Worm (Caenorhabditis elegans) whole organism, L4 larva: ENCODE data around the gene trpp-4.

Source experiments
- R02D3.7 ChIP-seq: fragments of 150-350 bp; sonication (generic microtip); optimal IDR thresholded peaks from 3 replicates; lab custom pipeline; 2014; ENCODE audit warnings: missing biosample characterization, missing genetic modification characterization
- T20F7.1 ChIP-seq: fragments of 200-800 bp; sonication (Bioruptor generic); optimal IDR thresholded peaks from 2 replicates; lab custom pipeline; 2018; ENCODE audit warnings: mild to moderate bottlenecking, missing genetic modification characterization, missing compliant biosample characterization
- ama-1 ChIP-seq: fragments of 150-350 bp; optimal IDR thresholded peaks from 2 replicates; lab custom pipeline; 2014; ENCODE audit warnings: inconsistent platforms, mixed read lengths
- dpl-1 ChIP-seq: fragments of 150-350 bp; optimal IDR thresholded peaks from 2 replicates; lab custom pipeline; 2014; ENCODE audit warnings: missing biosample characterization, missing genetic modification reagents, missing genetic modification characterization
- lsy-2 ChIP-seq, 2 experiments: fragments of 150-350 bp in 1 of 2; sonication (generic microtip) in 1 of 2; optimal IDR thresholded peaks; 2 replicates each; lab custom pipeline; 2014 to 2017; ENCODE audit warnings: missing biosample characterization in 2 of 2, missing genetic modification characterization in 2 of 2
- mdl-1 ChIP-seq, 2 experiments: fragments of 150-350 bp in 1 of 2; sonication (generic microtip) in 1 of 2; optimal IDR thresholded peaks; 2 replicates each; lab custom pipeline; 2014 to 2017; ENCODE audit warnings: missing biosample characterization in 2 of 2, missing genetic modification characterization in 2 of 2
- nhr-25 ChIP-seq: sonication (generic microtip); optimal IDR thresholded peaks from 2 replicates; lab custom pipeline; 2017; ENCODE audit warnings: missing genetic modification characterization, mild to moderate bottlenecking, missing compliant biosample characterization, antibody characterized with exemption, moderate library complexity, borderline replicate concordance; ENCODE audit not compliant: insufficient read depth
- pha-4 ChIP-seq, 2 experiments: fragments of 150-350 bp in 1 of 2; fragments of 200-800 bp in 1 of 2; sonication (Bioruptor generic) in 1 of 2; IDR thresholded peaks in 1 of 2; optimal IDR thresholded peaks in 1 of 2; 2 replicates each; pipeline versions ENCODE4 v1.3.6 to Lab custom; 2014 to 2022; ENCODE audit warnings: missing genetic modification characterization in 2 of 2, missing genetic modification reagents in 2 of 2, missing biosample characterization in 1 of 2, missing compliant biosample characterization in 1 of 2
- skn-1 ChIP-seq: fragments of 150-350 bp; optimal IDR thresholded peaks from 2 replicates; lab custom pipeline; 2014; ENCODE audit warnings: missing biosample characterization, missing genetic modification characterization
- tra-1 ChIP-seq: fragments of 200-800 bp; sonication (Bioruptor generic); IDR thresholded peaks from 2 replicates; pipeline ENCODE4 v1.3.6; 2022; ENCODE audit warnings: missing genetic modification reagents, missing genetic modification characterization, missing compliant biosample characterization
- unc-39 ChIP-seq: sonication (generic microtip); optimal IDR thresholded peaks from 2 replicates; lab custom pipeline; 2017; ENCODE audit warnings: missing biosample characterization, missing genetic modification characterization
- zag-1 ChIP-seq: fragments of 150-350 bp; optimal IDR thresholded peaks from 2 replicates; lab custom pipeline; 2014; ENCODE audit warnings: missing biosample characterization, missing genetic modification characterization
- zfp-3 ChIP-seq: fragments of 200-800 bp; sonication (Bioruptor generic); conservative IDR thresholded peaks from 2 replicates; pipeline ENCODE4 v1.3.6; 2022; ENCODE audit warnings: missing genetic modification reagents, missing genetic modification characterization, missing compliant biosample characterization

DNA sequence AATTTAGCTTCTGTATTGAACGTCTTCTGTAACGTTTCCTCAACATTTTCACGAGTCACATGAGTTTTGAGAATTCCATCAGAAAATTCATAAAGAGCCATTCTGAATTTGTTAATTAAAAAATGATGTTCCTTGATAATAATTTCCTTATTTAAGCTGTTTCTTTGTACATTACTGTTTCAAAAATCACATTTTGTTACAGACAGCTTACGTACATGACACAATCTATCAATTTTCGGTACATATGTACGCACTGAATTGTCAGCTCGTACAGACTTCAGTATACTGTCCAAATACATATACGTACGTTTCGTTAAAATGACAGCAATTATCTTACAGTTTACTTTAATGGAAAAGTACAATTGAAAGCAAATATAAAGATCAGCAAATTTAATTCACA, 23.7 kb upstream of the trpp-4 start, which contains the start of gene E02C12.19:
- TF ChIP-seq mdl-1 (tag; optimal IDR thresholded peaks at IDR 0.05; lab: Kevin White, UChicago) (no peak), R02D3.7 (no peak), dpl-1 (GFP tag; lab: Kevin White, UChicago) (no peak), zfp-3 (no peak), lsy-2 (tag; optimal IDR thresholded peaks at IDR 0.05; lab: Kevin White, UChicago) (no peak), skn-1 (tag; lab: Kevin White, UChicago) (no peak), zag-1 (tag; lab: Kevin White, UChicago) (no peak), ama-1 (lab: Kevin White, UChicago) (no peak), T20F7.1 (no peak), unc-39 (tag; lab: Kevin White, UChicago) (no peak), nhr-25 (tag; lab: Kevin White, UChicago) (no peak), tra-1 (no peak), pha-4 (GFP tag; IDR thresholded peaks at IDR 0.05; lab: Robert Waterston, UW) (no peak), pha-4 (tag; optimal IDR thresholded peaks at IDR 0.05; lab: Kevin White, UChicago) (no peak)
